Worm (Caenorhabditis elegans): ENCODE measurements around the gene srt-20.

DNA sequence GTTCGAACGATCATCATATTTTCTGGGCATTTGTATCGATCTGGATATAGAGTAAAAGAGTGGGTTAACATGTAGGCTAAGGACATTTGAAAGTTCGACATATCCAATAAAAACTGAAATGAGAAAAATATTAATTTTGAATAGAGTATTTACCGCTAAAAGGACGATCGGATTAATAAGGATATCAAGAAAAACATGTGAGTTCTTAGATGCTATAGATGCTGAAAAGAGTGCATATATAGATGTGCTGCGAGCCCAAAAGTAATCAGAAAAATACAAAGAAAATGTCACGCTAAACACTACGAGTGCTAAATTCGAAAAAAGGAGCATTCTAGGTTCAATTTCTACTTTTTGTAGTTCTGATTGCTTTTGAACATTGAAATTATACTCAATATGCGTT, 36.2 kb downstream of the srt-20 start, which contains the start of gene srt-12:
- no peak for TF ChIP-seq nhr-11 (tag; optimal IDR thresholded peaks at IDR 0.05)
- TF ChIP-seq daf-12 (tag; optimal IDR thresholded peaks at IDR 0.05): no peak
- no peak for TF ChIP-seq ama-1 (optimal IDR thresholded peaks at IDR 0.05)
- TF ChIP-seq ZK546.5 (tag; optimal IDR thresholded peaks at IDR 0.05): no peak
- no peak for TF ChIP-seq nhr-76 (tag; optimal IDR thresholded peaks at IDR 0.05)
- no peak for TF ChIP-seq mml-1 (tag; optimal IDR thresholded peaks at IDR 0.05)

Measured in whole organism, L3 larva.